Fruit fly (Drosophila melanogaster): Measurements from ENCODE around the gene CG13024.

Gene CG13024

dm6 chr3L:16780317-16780716 lies 48.6 kb downstream of the CG13024 start:
- TF ChIP-seq CG11617 (GFP tag; optimal IDR thresholded peaks at IDR 0.05) (no peak), tj (GFP tag; optimal IDR thresholded peaks at IDR 0.05) (peak; percentile 46)

- peak; percentile 44 for TF ChIP-seq CG1620 (GFP tag; optimal IDR thresholded peaks at IDR 0.05)
- TF ChIP-seq CG11617 (GFP tag; optimal IDR thresholded peaks at IDR 0.05) = peak; percentile 51
- TF ChIP-seq CG14711 (tag; optimal IDR thresholded peaks at IDR 0.05) = peak; percentile 32
- TF ChIP-seq CG7101 (tag; optimal IDR thresholded peaks at IDR 0.05) = peak; percentile 48
- no peak for TF ChIP-seq CG5204 (GFP tag; optimal IDR thresholded peaks at IDR 0.05)
- no peak for TF ChIP-seq Crg-1 (GFP tag; optimal IDR thresholded peaks at IDR 0.05)
- peak; percentile 25 for TF ChIP-seq CG12768 (GFP tag; optimal IDR thresholded peaks at IDR 0.05)
- TF ChIP-seq pad (GFP tag; optimal IDR thresholded peaks at IDR 0.05) = peak; percentile 15
These were observed 49.1 kb downstream of the CG13024 start, which contains the start of the genes mus302 and CG9705 for dm6 chr3L:16779704-16780173. Gene mus302, minus strand, starts transcription at chr3L:16779736. Gene CG9705, plus strand, starts transcription at chr3L:16780100.

- TF ChIP-seq kay (GFP tag; ENCODE audit: borderline replicate concordance) = no peak
These were observed 55.9 kb downstream of the CG13024 start for dm6 chr3L:16772755-16773523.

- no peak for TF ChIP-seq toe (GFP tag; optimal IDR thresholded peaks at IDR 0.05)
- TF ChIP-seq bab1 (GFP tag; optimal IDR thresholded peaks at IDR 0.05) = peak; percentile 33
These were observed 59.0 kb downstream of the CG13024 start for dm6 chr3L:16769866-16770265.

- TF ChIP-seq Hr96 (GFP tag; optimal IDR thresholded peaks at IDR 0.05) (no peak), cnc (optimal IDR thresholded peaks at IDR 0.05) (no peak)
These were observed 60.7 kb downstream of the CG13024 start for dm6 chr3L:16768001-16768652.

- no peak for TF ChIP-seq cnc (optimal IDR thresholded peaks at IDR 0.05)
- no peak for TF ChIP-seq bab1 (GFP tag; optimal IDR thresholded peaks at IDR 0.05)
- no peak for TF ChIP-seq CG12768 (GFP tag; optimal IDR thresholded peaks at IDR 0.05)
- TF ChIP-seq tj (GFP tag; optimal IDR thresholded peaks at IDR 0.05) = no peak
- no peak for TF ChIP-seq toe (GFP tag; optimal IDR thresholded peaks at IDR 0.05)
- TF ChIP-seq CG7101 (tag; optimal IDR thresholded peaks at IDR 0.05) = no peak
These were observed 62.0 kb downstream of the CG13024 start for dm6 chr3L:16766901-16767300.

dm6 chr3L:16765647-16766628 lies 62.9 kb downstream of the CG13024 start, which contains the start of gene Nrt:
Gene Nrt, plus strand, starts transcription at chr3L:16766072.
- TF ChIP-seq CG7101 (tag; optimal IDR thresholded peaks at IDR 0.05) (peak; percentile 53), bab1 (GFP tag; optimal IDR thresholded peaks at IDR 0.05) (peak; percentile 51), pad (GFP tag; optimal IDR thresholded peaks at IDR 0.05) (peak; percentile 86), CG1620 (GFP tag; optimal IDR thresholded peaks at IDR 0.05) (no peak), CG12768 (GFP tag; optimal IDR thresholded peaks at IDR 0.05) (peak; percentile 27), CG14711 (tag; optimal IDR thresholded peaks at IDR 0.05) (peak; percentile 28), CG33017 (tag; optimal IDR thresholded peaks at IDR 0.05) (peak; percentile 52), cic (GFP tag; optimal IDR thresholded peaks at IDR 0.05) (no peak), ovo (GFP tag; optimal IDR thresholded peaks at IDR 0.05) (peak; percentile 10), Hr96 (GFP tag; optimal IDR thresholded peaks at IDR 0.05) (no peak), Mnt (GFP tag; optimal IDR thresholded peaks at IDR 0.05) (no peak), CG7045 (GFP tag; optimal IDR thresholded peaks at IDR 0.05) (peak; percentile 46), CG11617 (GFP tag; optimal IDR thresholded peaks at IDR 0.05) (no peak), CG5204 (GFP tag; optimal IDR thresholded peaks at IDR 0.05) (no peak)

Data from whole organism, adult.